Worm (Caenorhabditis elegans): ENCODE results near the gene Y56A3A.16.

Gene Y56A3A.16

DNA sequence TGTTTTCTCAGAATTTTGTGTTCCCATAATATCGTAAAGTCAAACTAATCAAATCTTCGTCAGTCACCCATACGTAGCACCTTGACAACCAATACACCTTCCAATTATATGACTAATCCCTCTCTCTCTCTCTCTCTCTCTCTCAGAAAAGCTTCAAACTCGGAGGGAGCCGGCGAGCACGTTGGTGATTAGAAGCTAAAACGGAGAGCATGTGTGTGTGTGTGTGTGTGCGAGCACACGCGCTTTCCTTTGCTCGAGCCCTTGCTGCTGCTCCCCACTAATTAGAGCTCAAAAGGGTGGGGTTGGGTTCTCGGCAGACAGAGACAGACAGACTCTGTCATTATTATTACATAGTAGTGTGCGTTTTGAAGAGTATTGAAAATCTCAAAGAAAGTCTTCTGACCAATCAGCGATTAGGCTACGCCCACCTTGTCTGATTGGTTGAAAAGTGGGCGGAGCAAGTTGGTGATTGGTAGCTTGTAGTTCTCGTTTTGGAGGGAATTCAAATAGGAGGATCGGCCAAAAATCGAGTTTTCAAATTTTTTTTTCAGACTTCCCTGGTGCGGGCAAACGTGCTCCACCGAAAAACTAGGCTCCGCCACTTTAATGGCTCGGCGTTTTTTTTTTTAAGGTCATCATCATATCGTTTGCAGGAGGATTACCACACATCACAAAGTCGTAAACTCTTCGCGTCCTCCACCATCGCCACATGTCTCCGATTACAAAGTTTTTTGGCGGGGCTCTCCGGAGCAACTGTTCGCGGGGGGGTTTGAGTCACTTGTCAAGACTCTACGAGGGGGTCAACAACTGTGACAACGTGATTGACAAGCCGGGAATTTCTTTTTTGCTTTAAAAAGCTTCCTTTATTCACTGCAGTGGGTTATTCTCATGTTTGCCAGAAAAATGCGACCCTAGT, 21.2 kb upstream of the Y56A3A.16 start (continued):
- peak in 1 of 2 experiments; percentile 9 for TF ChIP-seq lsy-2 (tag; optimal IDR thresholded peaks at IDR 0.05)
- TF ChIP-seq lir-3 (tag; optimal IDR thresholded peaks at IDR 0.05; ENCODE audit: poor library complexity), result no peak
- no peak for TF ChIP-seq tlp-1 (tag; optimal IDR thresholded peaks at IDR 0.05)
- TF ChIP-seq hlh-4 (tag; optimal IDR thresholded peaks at IDR 0.05), result no peak
- no peak for TF ChIP-seq dpl-1 (GFP tag; optimal IDR thresholded peaks at IDR 0.05)
- no peak for TF ChIP-seq nhr-11 (tag; optimal IDR thresholded peaks at IDR 0.05)
- TF ChIP-seq nhr-20 (tag; optimal IDR thresholded peaks at IDR 0.05), result peak; percentile 13
- TF ChIP-seq grh-1 (GFP tag; IDR thresholded peaks at IDR 0.05), result no peak
- TF ChIP-seq snu-23 (GFP tag; optimal IDR thresholded peaks at IDR 0.05), result peak; percentile 12
- peak; percentile 42 for TF ChIP-seq nhr-19 (GFP tag; conservative IDR thresholded peaks at IDR 0.05)
- peak; percentile 1 for TF ChIP-seq mep-1 (tag; optimal IDR thresholded peaks at IDR 0.05)
- no peak for TF ChIP-seq fkh-10 (GFP tag; optimal IDR thresholded peaks at IDR 0.05)
- peak; percentile 14 for TF ChIP-seq ama-1 (optimal IDR thresholded peaks at IDR 0.05)
- no peak for TF ChIP-seq egl-27 (tag; optimal IDR thresholded peaks at IDR 0.05)
- peak; percentile 44 for TF ChIP-seq unc-62 (GFP tag; optimal IDR thresholded peaks at IDR 0.05)
- TF ChIP-seq fkh-8 (tag; optimal IDR thresholded peaks at IDR 0.05), result peak; percentile 89
- no peak for TF ChIP-seq nhr-77 (tag; optimal IDR thresholded peaks at IDR 0.05)
- peak in 1 of 2 experiments; percentile 15 for TF ChIP-seq lin-35 (GFP tag; optimal IDR thresholded peaks at IDR 0.05)
- TF ChIP-seq C16A3.4 (tag; optimal IDR thresholded peaks at IDR 0.05), result no peak
- TF ChIP-seq pax-3 (tag; optimal IDR thresholded peaks at IDR 0.05), result peak; percentile 49
- TF ChIP-seq ceh-88 (GFP tag; IDR thresholded peaks at IDR 0.05), result no peak

DNA sequence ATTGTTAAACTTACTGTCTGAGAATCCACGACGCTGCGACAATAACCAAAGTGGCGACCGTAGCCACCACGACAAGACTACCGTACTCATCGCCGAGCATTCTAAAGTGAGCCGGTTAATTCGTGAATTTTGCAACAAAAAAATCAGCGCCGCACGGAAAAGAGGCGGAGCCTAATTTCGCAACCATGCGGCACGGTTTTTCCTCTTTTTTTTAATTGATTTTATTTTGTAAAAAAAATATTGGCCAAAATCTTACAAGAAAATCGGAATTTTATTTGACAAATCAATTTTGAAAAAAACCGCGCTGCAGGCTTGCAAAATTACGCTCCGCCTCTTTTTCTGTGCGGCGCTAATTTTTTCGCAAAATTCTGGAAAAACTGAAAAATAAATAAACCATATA, 19.4 kb upstream of the Y56A3A.16 start, which contains the start of gene dolk-1:
Gene dolk-1, minus strand, starts transcription at position 101 of the 400 bp plus-strand sequence.
- TF ChIP-seq elt-3 (tag; optimal IDR thresholded peaks at IDR 0.05) (no peak), pax-3 (tag; optimal IDR thresholded peaks at IDR 0.05) (no peak), aly-2 (tag; optimal IDR thresholded peaks at IDR 0.05) (no peak), mdl-1 (tag; optimal IDR thresholded peaks at IDR 0.05) (no peak), lin-13 (GFP tag; optimal IDR thresholded peaks at IDR 0.05) (no peak), lin-39 (tag; optimal IDR thresholded peaks at IDR 0.05) (no peak), nhr-28 (tag; optimal IDR thresholded peaks at IDR 0.05) (no peak), fkh-8 (tag; optimal IDR thresholded peaks at IDR 0.05) (no peak), ztf-11 (tag; optimal IDR thresholded peaks at IDR 0.05) (no peak), unc-62 (GFP tag; optimal IDR thresholded peaks at IDR 0.05) (no peak), ceh-82 (tag; optimal IDR thresholded peaks at IDR 0.05) (no peak), nhr-90 (tag; optimal IDR thresholded peaks at IDR 0.05; ENCODE audit: poor library complexity) (no peak), tbx-2 (tag; optimal IDR thresholded peaks at IDR 0.05) (no peak), hlh-4 (tag; optimal IDR thresholded peaks at IDR 0.05) (no peak), dpl-1 (GFP tag; optimal IDR thresholded peaks at IDR 0.05) (no peak), ceh-8 (GFP tag; optimal IDR thresholded peaks at IDR 0.05) (no peak), nhr-47 (tag; optimal IDR thresholded peaks at IDR 0.05) (no peak), lin-35 (GFP tag; optimal IDR thresholded peaks at IDR 0.05) (no peak)

- TF ChIP-seq efl-1 (optimal IDR thresholded peaks at IDR 0.05) (no peak), efl-1 (GFP tag; optimal IDR thresholded peaks at IDR 0.05 in 1 of 2) (no peak), nhr-85 (tag) (peak; percentile 30)
These were observed 17.8 kb upstream of the Y56A3A.16 start for ce11 chrIII:11931960-11932359.

DNA sequence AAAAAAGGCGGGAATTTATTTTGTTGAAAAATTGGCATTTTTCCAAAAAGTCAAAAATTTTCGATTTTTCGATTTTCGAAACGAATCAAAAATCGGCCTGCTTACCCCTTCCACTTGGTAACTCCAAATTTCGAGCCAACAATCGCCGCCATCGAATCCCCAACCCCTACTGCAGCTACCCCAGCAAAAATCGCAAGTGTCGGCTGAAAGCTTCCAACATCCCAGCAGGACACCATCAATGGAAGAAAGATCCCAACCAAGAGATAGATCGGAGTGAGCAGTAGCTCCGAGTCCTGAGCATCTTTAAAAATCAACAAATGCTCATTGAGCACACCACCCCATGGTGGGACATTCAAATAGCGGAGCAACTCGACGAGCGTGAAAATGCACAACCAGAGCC, 16.8 kb upstream of the Y56A3A.16 start:
- TF ChIP-seq vab-15 (tag; optimal IDR thresholded peaks at IDR 0.05) (no peak), nhr-19 (GFP tag; conservative IDR thresholded peaks at IDR 0.05) (0 out of 2 replicates have a peak, but pooled peaks have one; percentile 2), efl-1 (optimal IDR thresholded peaks at IDR 0.05) (no peak), efl-1 (GFP tag; optimal IDR thresholded peaks at IDR 0.05 in 1 of 2) (peak in 1 of 2 experiments; percentile 54)

Data from whole organism, L1 larva.